Worm (Caenorhabditis elegans): Measurements from ENCODE around the gene T14E8.2.

- TF ChIP-seq med-1 (GFP tag; optimal IDR thresholded peaks at IDR 0.05; ENCODE audit: insufficient read depth) (no peak), flt-1 (GFP tag; IDR thresholded peaks at IDR 0.05) (no peak), ztf-23 (GFP tag; IDR thresholded peaks at IDR 0.05) (no peak), cog-1 (tag; optimal IDR thresholded peaks at IDR 0.05) (no peak), tab-1 (GFP tag; IDR thresholded peaks at IDR 0.05) (no peak), klf-2 (GFP tag; conservative IDR thresholded peaks at IDR 0.05) (no peak), ref-1 (GFP tag; conservative IDR thresholded peaks at IDR 0.05) (no peak), ztf-29 (GFP tag; IDR thresholded peaks at IDR 0.05) (no peak)
Measured at ce11 chrX:6520644-6521043, 22.1 kb upstream of the T14E8.2 start.

Data from whole organism, midembryonic.